Worm (Caenorhabditis elegans): ENCODE measurements around the gene C29F5.1.

C29F5.1 gene

ce11 chrII:6290047-6290582 is 13.2 kb upstream of the C29F5.1 start, which contains the start of gene upb-1:
Gene upb-1 (minus strand): TSS chrII:6290097.
- TF ChIP-seq lin-40 (tag; optimal IDR thresholded peaks at IDR 0.05) = no peak
- TF ChIP-seq nhr-80 (tag; optimal IDR thresholded peaks at IDR 0.05) = peak; percentile 32

ce11 chrII:6292527-6292926 is 10.8 kb upstream of the C29F5.1 start, which contains the start of gene nyn-3:
Gene nyn-3 (minus strand): TSS chrII:6292627.
- TF ChIP-seq Y95B8A.8 (GFP tag; IDR thresholded peaks at IDR 0.05) (no peak), K12H6.12 (tag; optimal IDR thresholded peaks at IDR 0.05) (no peak), snpc-3.4 (tag; optimal IDR thresholded peaks at IDR 0.05) (no peak), Y79H2A.3 (GFP tag; conservative IDR thresholded peaks at IDR 0.05) (no peak), C17E4.6 (GFP tag; IDR thresholded peaks at IDR 0.05) (no peak), aptf-3 (GFP tag; IDR thresholded peaks at IDR 0.05) (no peak), atf-7 (tag; optimal IDR thresholded peaks at IDR 0.05) (no peak), let-526 (GFP tag; IDR thresholded peaks at IDR 0.05) (no peak), rpc-1 (optimal IDR thresholded peaks at IDR 0.05) (no peak), rpc-1 (tag; optimal IDR thresholded peaks at IDR 0.05) (no peak), unc-62 (GFP tag; optimal IDR thresholded peaks at IDR 0.05) (no peak), B0261.1 (tag; optimal IDR thresholded peaks at IDR 0.05) (no peak), Y53F4B.3 (GFP tag; IDR thresholded peaks at IDR 0.05) (no peak)

ce11 chrII:6294261-6294660 is 9.1 kb upstream of the C29F5.1 start, which contains the start of gene mps-1:
Gene mps-1 (minus strand): TSS chrII:6294361.
- TF ChIP-seq F49E8.2 (tag; optimal IDR thresholded peaks at IDR 0.05; ENCODE audit: insufficient read depth) (no peak), atf-7 (tag; optimal IDR thresholded peaks at IDR 0.05) (no peak), gei-17 (GFP tag; optimal IDR thresholded peaks at IDR 0.05) (no peak), lin-35 (GFP tag; optimal IDR thresholded peaks at IDR 0.05) (no peak), hmg-1.2 (GFP tag; IDR thresholded peaks at IDR 0.05) (no peak), K12H6.12 (tag; optimal IDR thresholded peaks at IDR 0.05) (no peak), snpc-4 (GFP tag; optimal IDR thresholded peaks at IDR 0.05) (no peak), snpc-4 (tag; optimal IDR thresholded peaks at IDR 0.05) (no peak)

- TF ChIP-seq ceh-27 (GFP tag; optimal IDR thresholded peaks at IDR 0.05) = no peak
- TF ChIP-seq mcd-1 (GFP tag; IDR thresholded peaks at IDR 0.05) = no peak
- TF ChIP-seq B0261.1 (tag; optimal IDR thresholded peaks at IDR 0.05) = no peak
- no peak for TF ChIP-seq unc-62 (GFP tag; optimal IDR thresholded peaks at IDR 0.05)
- no peak for TF ChIP-seq tlf-1 (GFP tag; optimal IDR thresholded peaks at IDR 0.05)
- TF ChIP-seq rcor-1 (GFP tag; IDR thresholded peaks at IDR 0.05) = no peak
- TF ChIP-seq Y95B8A.8 (GFP tag; IDR thresholded peaks at IDR 0.05) = no peak
- TF ChIP-seq ztf-6 (GFP tag; IDR thresholded peaks at IDR 0.05) = no peak
- TF ChIP-seq rpc-1 (optimal IDR thresholded peaks at IDR 0.05) = no peak
- no peak for TF ChIP-seq rpc-1 (tag; optimal IDR thresholded peaks at IDR 0.05)
- no peak for TF ChIP-seq snpc-1.3 (tag; optimal IDR thresholded peaks at IDR 0.05; ENCODE audit: insufficient read depth)
- TF ChIP-seq madf-10 (tag; optimal IDR thresholded peaks at IDR 0.05) = no peak
These were observed 2.8 kb downstream of the C29F5.1 start, which contains the start of gene C29F5.8 for ce11 chrII:6306125-6306524. Gene C29F5.8 (plus strand): TSS chrII:6306425.

ce11 chrII:6309198-6309597 is 5.9 kb downstream of the C29F5.1 start, which contains the start of gene glb-10:
Gene glb-10 (minus strand): TSS chrII:6309298.
- TF ChIP-seq ccch-3 (GFP tag; optimal IDR thresholded peaks at IDR 0.05) = no peak
- no peak for TF ChIP-seq unc-62 (GFP tag; optimal IDR thresholded peaks at IDR 0.05)
- TF ChIP-seq lin-54 (GFP tag; optimal IDR thresholded peaks at IDR 0.05) = no peak
- no peak for TF ChIP-seq sdz-38 (tag; optimal IDR thresholded peaks at IDR 0.05)
- no peak for TF ChIP-seq pbrm-1 (GFP tag; IDR thresholded peaks at IDR 0.05)
- TF ChIP-seq ceh-100 (GFP tag; IDR thresholded peaks at IDR 0.05) = no peak
- no peak for TF ChIP-seq T26A5.8 (tag; optimal IDR thresholded peaks at IDR 0.05)
- TF ChIP-seq hmg-1.2 (GFP tag; IDR thresholded peaks at IDR 0.05) = no peak
- TF ChIP-seq nhr-90 (tag; optimal IDR thresholded peaks at IDR 0.05) = no peak
- no peak for TF ChIP-seq bed-2 (GFP tag; IDR thresholded peaks at IDR 0.05)
- TF ChIP-seq B0035.1 (tag; optimal IDR thresholded peaks at IDR 0.05) = no peak

All from whole organism, young adult.